Worm (Caenorhabditis elegans) whole organism, early embryonic: ENCODE results near the gene Y11D7A.19.
A peak's percentile ranks its signal among the peaks of the same experiment; 100 is the strongest.
"Not testable (repeated sequence)": the region's sequence is repeated elsewhere in the genome, so short reads cannot be mapped to it uniquely, and the experiment has no call there.

Source experiments
- B0310.2 ChIP-seq: sonication (generic microtip); optimal IDR thresholded peaks from 2 replicates; lab custom pipeline; 2016; ENCODE audit warnings: mild to moderate bottlenecking, missing genetic modification characterization, missing compliant biosample characterization
- F13C5.2 ChIP-seq: sonication (generic microtip); optimal IDR thresholded peaks from 2 replicates; lab custom pipeline; 2017; ENCODE audit warnings: mild to moderate bottlenecking, missing genetic modification characterization, inconsistent platforms, missing compliant biosample characterization
- aly-1 ChIP-seq: sonication (generic microtip); optimal IDR thresholded peaks from 2 replicates; lab custom pipeline; 2016; ENCODE audit warnings: missing genetic modification characterization, missing compliant biosample characterization
- ama-1 ChIP-seq: fragments of 150-350 bp; optimal IDR thresholded peaks from 2 replicates; lab custom pipeline; 2014
- ceh-13 ChIP-seq: fragments of 200-800 bp; sonication (Bioruptor generic); optimal IDR thresholded peaks from 2 replicates; lab custom pipeline; 2018; ENCODE audit warnings: mild to moderate bottlenecking, missing genetic modification characterization, missing compliant biosample characterization
- ceh-36 ChIP-seq: sonication (generic microtip); optimal IDR thresholded peaks from 2 replicates; lab custom pipeline; 2016; ENCODE audit warnings: missing genetic modification characterization, inconsistent platforms, missing compliant biosample characterization
- ets-7 ChIP-seq: sonication (generic microtip); optimal IDR thresholded peaks from 2 replicates; lab custom pipeline; 2016; ENCODE audit warnings: missing genotype, missing genetic modification characterization, missing compliant biosample characterization
- flt-1 ChIP-seq: fragments of 200-800 bp; sonication (Bioruptor generic); IDR thresholded peaks from 2 replicates; pipeline ENCODE4 v1.3.6; 2022; ENCODE audit warnings: missing genetic modification characterization, missing compliant biosample characterization
- hmbx-1 ChIP-seq: sonication (generic microtip); optimal IDR thresholded peaks from 2 replicates; lab custom pipeline; 2016; ENCODE audit warnings: mild to moderate bottlenecking, missing genetic modification characterization, missing compliant biosample characterization
- hmg-4 ChIP-seq: fragments of 200-800 bp; sonication (Bioruptor generic); optimal IDR thresholded peaks from 2 replicates; lab custom pipeline; 2018; ENCODE audit warnings: mild to moderate bottlenecking, missing genetic modification characterization, missing compliant biosample characterization
- hnd-1 ChIP-seq: sonication (generic microtip); optimal IDR thresholded peaks from 2 replicates; lab custom pipeline; 2016; ENCODE audit warnings: missing genetic modification characterization, missing compliant biosample characterization
- pes-1 ChIP-seq: fragments of 200-800 bp; sonication (Bioruptor generic); IDR thresholded peaks from 2 replicates; pipeline ENCODE4 v1.3.6; 2022; ENCODE audit warnings: missing genetic modification reagents, missing genetic modification characterization, missing compliant biosample characterization
- scrt-1 ChIP-seq: fragments of 200-800 bp; sonication (Bioruptor generic); IDR thresholded peaks from 2 replicates; pipeline ENCODE4 v1.3.6; 2022; ENCODE audit warnings: missing genetic modification characterization, missing compliant biosample characterization
- sea-1 ChIP-seq: fragments of 200-800 bp; sonication (Bioruptor generic); conservative IDR thresholded peaks from 2 replicates; pipeline ENCODE4 v1.3.6; 2022; ENCODE audit warnings: missing genetic modification characterization, missing compliant biosample characterization
- tbx-11 ChIP-seq: fragments of 200-800 bp; sonication (Bioruptor generic); IDR thresholded peaks from 2 replicates; pipeline ENCODE4 v1.3.6; 2022; ENCODE audit warnings: missing genetic modification characterization, missing compliant biosample characterization
- tbx-37 ChIP-seq: fragments of 200-800 bp; sonication (Bioruptor generic); conservative IDR thresholded peaks from 2 replicates; pipeline ENCODE4 v1.3.6; 2022; ENCODE audit warnings: missing genetic modification reagents, missing genetic modification characterization, missing compliant biosample characterization
- tra-4 ChIP-seq: sonication (generic microtip); optimal IDR thresholded peaks from 2 replicates; lab custom pipeline; 2017; ENCODE audit warnings: missing genetic modification characterization, missing compliant biosample characterization

The Y11D7A.19 gene

DNA sequence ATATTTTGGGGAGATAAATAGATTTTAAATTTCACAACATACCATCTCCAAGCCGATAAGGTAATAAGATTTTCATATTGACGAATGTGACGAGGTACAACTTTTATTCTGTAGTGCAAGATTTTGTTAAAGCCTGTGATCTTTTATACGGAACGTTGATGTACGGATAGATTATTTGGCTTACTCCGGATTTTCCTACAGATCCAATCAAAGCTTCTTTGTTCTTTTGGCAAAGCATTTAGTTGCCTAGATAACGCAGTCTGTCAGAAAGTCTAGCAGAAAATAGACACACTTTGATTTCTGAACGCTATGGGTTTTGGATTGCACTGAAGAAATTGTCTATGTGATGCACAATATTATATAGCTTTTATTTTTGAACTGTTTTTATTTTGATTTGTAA, 32.8 kb upstream of the Y11D7A.19 start, which contains the start of gene F49C12.2:
F49C12.2 (minus strand) TSS at position 101 of the 400 bp plus-strand sequence.
- TF ChIP-seq aly-1 (tag; lab: Kevin White, UChicago) = no peak
- TF ChIP-seq tra-4 (tag; lab: Kevin White, UChicago) = no peak
- TF ChIP-seq pes-1 (GFP tag; lab: Robert Waterston, UW) = no peak
- no peak for TF ChIP-seq hmg-4
- no peak for TF ChIP-seq sea-1 (GFP tag; lab: Robert Waterston, UW)
- TF ChIP-seq hmbx-1 = no peak
- no peak for TF ChIP-seq tbx-37 (GFP tag; lab: Robert Waterston, UW)
- TF ChIP-seq tbx-11 (GFP tag; lab: Robert Waterston, UW) = no peak
- TF ChIP-seq F13C5.2 (tag; lab: Kevin White, UChicago) = no peak
- TF ChIP-seq ets-7 (tag; lab: Kevin White, UChicago) = no peak
- TF ChIP-seq flt-1 (GFP tag; lab: Robert Waterston, UW) = no peak
- no peak for TF ChIP-seq ceh-36 (tag; lab: Kevin White, UChicago)
- TF ChIP-seq B0310.2 (tag; lab: Kevin White, UChicago) = no peak
- no peak for TF ChIP-seq ama-1 (lab: Kevin White, UChicago)
- no peak for TF ChIP-seq hnd-1 (tag; lab: Kevin White, UChicago)
- TF ChIP-seq ceh-13 (GFP tag; lab: Kevin White, UChicago) = no peak
- no peak for TF ChIP-seq scrt-1 (GFP tag; lab: Robert Waterston, UW)

ce11 chrIV:9296285-9296684, 29.9 kb upstream of the Y11D7A.19 start, which contains the start of gene F49C12.1:
Gene F49C12.1 (minus strand): TSS chrIV:9296354.
- no peak for TF ChIP-seq hmbx-1
- no peak for TF ChIP-seq tra-4 (tag; lab: Kevin White, UChicago)
- TF ChIP-seq tbx-11 (GFP tag; lab: Robert Waterston, UW) = no peak
- TF ChIP-seq ets-7 (tag; lab: Kevin White, UChicago) = no peak

DNA sequence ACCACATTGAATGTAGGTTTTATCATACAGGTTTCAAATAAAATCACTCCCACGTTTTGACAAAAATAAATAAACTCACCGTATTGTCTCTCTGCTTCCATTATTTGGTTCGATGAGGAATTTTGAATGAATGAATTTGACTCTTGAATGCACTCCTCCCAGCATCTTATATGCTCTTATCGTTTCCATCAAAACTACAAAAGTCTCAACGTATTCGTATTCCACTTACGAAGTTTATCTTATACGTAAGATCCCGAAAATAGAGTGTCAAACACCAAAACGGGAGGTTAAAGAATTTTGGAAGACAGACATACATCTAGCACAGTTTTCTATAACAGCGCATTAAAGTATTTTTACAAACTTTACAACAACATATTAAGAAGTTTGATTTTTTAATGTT, 27.5 kb upstream of the Y11D7A.19 start, which contains the start of gene nhr-264:
nhr-264 (minus strand) TSS at position 101 of the 400 bp plus-strand sequence.
- not testable (repeated sequence) for TF ChIP-seq scrt-1 (GFP tag; lab: Robert Waterston, UW); hmbx-1; ets-7 (tag; lab: Kevin White, UChicago)

DNA sequence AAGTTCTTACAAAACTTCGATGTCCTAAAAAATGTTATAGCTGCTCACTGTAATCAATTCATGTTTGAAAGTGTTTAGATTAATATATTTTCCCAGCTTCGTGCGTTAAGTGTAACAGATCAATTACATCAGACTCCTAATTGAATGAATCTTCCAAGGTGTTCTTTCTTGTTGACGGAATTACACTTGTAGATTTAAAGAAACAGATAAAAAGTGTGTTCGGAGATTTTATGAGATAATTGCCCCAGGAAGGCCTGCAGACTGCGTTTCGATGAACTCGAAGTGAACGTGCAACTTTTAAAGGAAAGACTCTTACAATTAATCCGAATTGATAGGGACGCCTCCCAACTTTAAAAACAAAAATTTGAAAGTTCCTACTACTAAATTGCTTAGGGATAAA, 23.3 kb upstream of the Y11D7A.19 start:
- no peak for TF ChIP-seq hmg-4
- no peak for TF ChIP-seq ets-7 (tag; lab: Kevin White, UChicago)

DNA sequence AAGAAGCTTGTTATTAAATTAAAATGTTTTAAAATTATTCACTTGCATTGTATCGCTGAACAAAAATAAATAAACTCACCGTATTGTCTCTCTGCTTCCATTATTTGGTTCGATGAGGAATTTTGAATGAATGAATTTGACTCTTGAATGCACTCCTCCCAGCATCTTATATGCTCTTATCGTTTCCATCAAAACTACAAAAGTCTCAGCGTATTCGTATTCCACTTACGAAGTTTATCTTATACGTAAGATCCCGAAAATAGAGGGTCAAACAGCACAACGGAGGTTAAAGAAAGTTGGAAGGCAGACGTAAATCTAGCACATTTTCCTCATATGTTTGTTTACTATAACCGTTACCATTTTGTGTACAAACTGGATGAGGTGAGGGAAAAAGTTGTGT, 19.9 kb upstream of the Y11D7A.19 start, which contains the start of gene nhr-267:
nhr-267 (minus strand) TSS at position 101 of the 400 bp plus-strand sequence.
- not testable (repeated sequence) for TF ChIP-seq ceh-13 (GFP tag; lab: Kevin White, UChicago); aly-1 (tag; lab: Kevin White, UChicago); hmg-4

ce11 chrIV:9274008-9274529, 7.7 kb upstream of the Y11D7A.19 start, which contains the start of gene nmy-3:
Gene nmy-3 (plus strand): TSS chrIV:9274479.
- TF ChIP-seq aly-1 (tag; lab: Kevin White, UChicago) (no peak), pes-1 (GFP tag; lab: Robert Waterston, UW) (no peak), flt-1 (GFP tag; lab: Robert Waterston, UW) (no peak), hnd-1 (tag; lab: Kevin White, UChicago) (no peak), B0310.2 (tag; lab: Kevin White, UChicago) (no peak), ceh-36 (tag; lab: Kevin White, UChicago) (no peak), sea-1 (GFP tag; lab: Robert Waterston, UW) (no peak), F13C5.2 (tag; lab: Kevin White, UChicago) (no peak), scrt-1 (GFP tag; lab: Robert Waterston, UW) (no peak), tbx-11 (GFP tag; lab: Robert Waterston, UW) (no peak)

ce11 chrIV:9269796-9270195, 3.4 kb upstream of the Y11D7A.19 start, which contains the start of gene flh-3:
Gene flh-3 (plus strand): TSS chrIV:9270096.
- TF ChIP-seq hnd-1 (tag; lab: Kevin White, UChicago) (no peak), scrt-1 (GFP tag; lab: Robert Waterston, UW) (no peak), sea-1 (GFP tag; lab: Robert Waterston, UW) (no peak), ceh-36 (tag; lab: Kevin White, UChicago) (no peak), aly-1 (tag; lab: Kevin White, UChicago) (no peak)

DNA sequence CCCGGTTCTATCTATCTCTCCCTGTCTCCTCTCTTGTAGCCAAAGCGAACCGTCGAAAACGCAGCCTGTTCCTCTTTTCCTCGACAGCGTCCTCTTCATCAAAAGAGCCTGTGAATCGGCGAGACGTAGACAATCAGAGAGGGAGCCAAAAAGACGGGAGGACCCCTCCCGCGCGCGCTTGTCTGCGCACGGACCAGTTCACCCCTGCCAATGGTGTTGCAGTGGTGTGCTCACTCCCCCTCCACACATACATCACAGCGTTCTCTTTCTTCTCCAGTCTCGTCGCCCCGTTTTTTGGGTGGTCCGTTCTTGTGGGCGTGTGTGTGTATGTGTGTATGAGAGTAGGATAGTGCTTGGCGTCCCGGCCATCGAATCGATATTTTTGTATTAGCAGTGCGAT, 2.6 kb upstream of the Y11D7A.19 start:
- no peak for TF ChIP-seq ama-1 (lab: Kevin White, UChicago)
- TF ChIP-seq hmbx-1 = no peak
- TF ChIP-seq hmg-4 = no peak
- no peak for TF ChIP-seq hnd-1 (tag; lab: Kevin White, UChicago)
- TF ChIP-seq ceh-13 (GFP tag; lab: Kevin White, UChicago) = no peak
- TF ChIP-seq tbx-37 (GFP tag; lab: Robert Waterston, UW) = no peak
- TF ChIP-seq aly-1 (tag; lab: Kevin White, UChicago) = peak; percentile 77
- no peak for TF ChIP-seq tbx-11 (GFP tag; lab: Robert Waterston, UW)
- TF ChIP-seq B0310.2 (tag; lab: Kevin White, UChicago) = no peak
- no peak for TF ChIP-seq tra-4 (tag; lab: Kevin White, UChicago)
- peak; percentile 58 for TF ChIP-seq flt-1 (GFP tag; lab: Robert Waterston, UW)
- no peak for TF ChIP-seq F13C5.2 (tag; lab: Kevin White, UChicago)
- TF ChIP-seq ets-7 (tag; lab: Kevin White, UChicago) = no peak
- no peak for TF ChIP-seq ceh-36 (tag; lab: Kevin White, UChicago)
- TF ChIP-seq pes-1 (GFP tag; lab: Robert Waterston, UW) = no peak
- TF ChIP-seq scrt-1 (GFP tag; lab: Robert Waterston, UW) = peak; percentile 67; the same call in 1 of the 2 replicates
- TF ChIP-seq sea-1 (GFP tag; lab: Robert Waterston, UW) = no peak; the same call in 1 of the 2 replicates
